Fruit fly (Drosophila melanogaster): Measurements from ENCODE around the gene CG32079.
A peak's percentile ranks its signal among the peaks of the same experiment; 100 is the strongest.

The CG32079 gene

DNA sequence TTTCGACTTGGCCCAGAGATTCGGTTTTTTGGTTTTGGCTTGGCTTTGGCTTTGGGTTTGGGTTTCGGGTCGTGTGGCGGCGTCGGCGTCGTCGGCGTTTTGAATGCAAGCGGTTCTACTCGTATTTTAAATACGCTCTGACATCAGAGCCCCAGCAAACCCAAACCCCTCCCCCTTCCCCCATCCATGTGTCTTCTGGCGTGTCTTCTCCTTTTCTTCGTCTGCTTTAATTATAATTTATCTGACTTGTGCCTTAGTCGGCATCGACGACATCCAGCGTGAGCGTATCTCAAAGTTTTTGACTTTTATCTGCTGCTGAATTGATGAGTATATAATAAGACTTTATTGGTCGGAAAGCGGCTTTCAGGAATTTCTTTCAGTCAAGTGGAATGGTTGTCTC is 23.6 kb upstream of the CG32079 start:
- TF ChIP-seq usp (GFP tag; optimal IDR thresholded peaks at IDR 0.05), result no peak
- no peak for TF ChIP-seq psq (optimal IDR thresholded peaks at IDR 0.05)
- no peak for TF ChIP-seq CG8478 (optimal IDR thresholded peaks at IDR 0.05)
- TF ChIP-seq pan (optimal IDR thresholded peaks at IDR 0.05), result no peak
- no peak for TF ChIP-seq EcR (GFP tag; optimal IDR thresholded peaks at IDR 0.05)
- no peak for TF ChIP-seq Dll (optimal IDR thresholded peaks at IDR 0.05)

DNA sequence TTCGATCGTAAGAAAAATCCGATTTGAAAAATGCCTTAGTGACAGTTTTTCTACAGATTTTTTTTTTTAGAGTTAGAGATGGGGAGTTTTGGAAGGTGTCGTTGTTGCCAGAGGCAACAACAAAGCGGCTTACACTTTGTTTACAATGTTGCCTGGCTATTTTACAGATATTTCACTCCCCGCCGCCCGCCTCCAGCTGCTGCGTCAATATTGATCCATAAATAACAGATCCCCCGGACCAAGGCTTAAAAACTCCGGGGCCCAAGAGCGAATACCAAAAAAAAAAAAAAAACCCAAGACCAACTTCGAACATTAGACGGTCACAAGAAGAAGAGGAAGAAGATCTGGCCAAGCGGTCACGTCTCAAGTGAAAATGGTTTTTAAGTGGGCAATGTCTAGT is 22.4 kb upstream of the CG32079 start:
- TF ChIP-seq pan (optimal IDR thresholded peaks at IDR 0.05), result no peak
- TF ChIP-seq psq (optimal IDR thresholded peaks at IDR 0.05), result no peak
- no peak for TF ChIP-seq Dll (optimal IDR thresholded peaks at IDR 0.05)
- TF ChIP-seq CG8478 (optimal IDR thresholded peaks at IDR 0.05), result no peak
- TF ChIP-seq EcR (GFP tag; optimal IDR thresholded peaks at IDR 0.05), result no peak
- TF ChIP-seq usp (GFP tag; optimal IDR thresholded peaks at IDR 0.05), result no peak

dm6 chr3L:11003980-11004379 is 21.4 kb upstream of the CG32079 start:
- TF ChIP-seq psq (optimal IDR thresholded peaks at IDR 0.05), result no peak
- TF ChIP-seq CG8478 (optimal IDR thresholded peaks at IDR 0.05), result no peak
- TF ChIP-seq Dll (optimal IDR thresholded peaks at IDR 0.05), result no peak

DNA sequence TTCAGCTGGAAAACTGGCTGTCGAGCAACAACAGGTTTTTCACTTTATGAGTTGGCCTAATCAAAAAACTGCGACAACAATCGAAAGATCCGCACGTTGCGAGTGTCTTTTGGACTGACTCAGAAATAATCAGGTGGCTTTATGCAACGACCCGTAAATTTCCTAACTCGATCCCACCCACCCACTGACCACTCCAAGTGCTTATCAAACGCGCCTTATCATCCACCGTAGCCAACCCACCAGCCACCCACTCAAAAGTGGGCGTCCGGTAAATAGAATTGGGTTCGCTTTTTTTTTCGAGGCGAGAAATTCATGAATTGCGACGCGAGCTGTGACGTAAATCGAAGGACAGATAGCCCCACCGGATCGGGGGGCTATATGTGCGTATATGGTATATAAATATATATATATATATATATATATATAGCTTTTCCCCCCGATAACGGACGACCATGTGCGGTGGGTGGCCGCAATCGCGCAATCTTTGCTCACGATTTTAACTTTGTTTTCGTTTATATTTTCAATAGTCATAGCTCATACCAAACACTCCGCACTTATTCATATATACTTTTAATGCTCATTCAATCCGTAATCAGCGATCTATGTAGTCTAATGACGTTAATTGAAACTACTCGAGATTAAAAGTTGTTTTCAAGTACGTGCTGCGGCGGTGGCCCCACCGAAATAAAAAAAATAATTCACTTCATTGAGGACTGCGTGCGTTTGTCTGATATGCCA is 20.5 kb upstream of the CG32079 start:
- TF ChIP-seq psq (optimal IDR thresholded peaks at IDR 0.05), result no peak
- no peak for TF ChIP-seq Dll (optimal IDR thresholded peaks at IDR 0.05)
- no peak for TF ChIP-seq pan (optimal IDR thresholded peaks at IDR 0.05)
- no peak for TF ChIP-seq EcR (GFP tag; optimal IDR thresholded peaks at IDR 0.05)
- no peak for TF ChIP-seq CG8478 (optimal IDR thresholded peaks at IDR 0.05)
- no peak for TF ChIP-seq usp (GFP tag; optimal IDR thresholded peaks at IDR 0.05)

dm6 chr3L:11006433-11006832 is 18.9 kb upstream of the CG32079 start:
- no peak for TF ChIP-seq EcR (GFP tag; optimal IDR thresholded peaks at IDR 0.05)
- no peak for TF ChIP-seq psq (optimal IDR thresholded peaks at IDR 0.05)
- TF ChIP-seq pan (optimal IDR thresholded peaks at IDR 0.05), result no peak

- TF ChIP-seq EcR (GFP tag; optimal IDR thresholded peaks at IDR 0.05) (no peak), Dll (optimal IDR thresholded peaks at IDR 0.05) (no peak)
Measured at dm6 chr3L:11007786-11008185, 17.6 kb upstream of the CG32079 start.

- TF ChIP-seq CG8478 (optimal IDR thresholded peaks at IDR 0.05) (peak; percentile 26), EcR (GFP tag; optimal IDR thresholded peaks at IDR 0.05) (no peak), usp (GFP tag; optimal IDR thresholded peaks at IDR 0.05) (no peak), psq (optimal IDR thresholded peaks at IDR 0.05) (no peak), Dll (optimal IDR thresholded peaks at IDR 0.05) (peak; percentile 55), pan (optimal IDR thresholded peaks at IDR 0.05) (no peak)
Measured at dm6 chr3L:11009000-11009794, 16.2 kb upstream of the CG32079 start, which contains the start of gene klu. klu (minus strand) TSS chr3L:11009188.

DNA sequence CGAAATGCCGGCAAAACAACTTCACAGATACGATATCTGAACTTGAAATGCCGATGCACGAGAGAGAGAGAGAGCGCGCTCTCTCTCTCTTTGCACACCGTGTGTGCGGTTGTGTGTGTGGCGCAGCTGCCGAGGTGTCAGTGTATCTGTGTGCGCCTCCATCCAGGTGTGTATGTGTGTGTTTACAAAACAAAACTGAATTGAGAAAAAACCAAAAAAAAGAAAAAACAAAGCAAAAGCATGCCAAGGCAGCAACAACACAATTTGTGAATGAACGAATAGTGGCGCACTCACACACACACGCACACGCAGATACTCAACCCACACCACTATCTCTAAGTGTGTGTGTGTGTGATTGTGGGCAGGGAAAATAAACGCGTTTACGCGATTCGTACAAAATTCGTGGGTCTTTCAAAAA is 14.9 kb upstream of the CG32079 start:
- TF ChIP-seq usp (GFP tag; optimal IDR thresholded peaks at IDR 0.05), result no peak
- no peak for TF ChIP-seq psq (optimal IDR thresholded peaks at IDR 0.05)
- TF ChIP-seq CG8478 (optimal IDR thresholded peaks at IDR 0.05), result peak; percentile 72
- peak; percentile 93 for TF ChIP-seq Dll (optimal IDR thresholded peaks at IDR 0.05)
- no peak for TF ChIP-seq EcR (GFP tag; optimal IDR thresholded peaks at IDR 0.05)
- TF ChIP-seq pan (optimal IDR thresholded peaks at IDR 0.05), result no peak

DNA sequence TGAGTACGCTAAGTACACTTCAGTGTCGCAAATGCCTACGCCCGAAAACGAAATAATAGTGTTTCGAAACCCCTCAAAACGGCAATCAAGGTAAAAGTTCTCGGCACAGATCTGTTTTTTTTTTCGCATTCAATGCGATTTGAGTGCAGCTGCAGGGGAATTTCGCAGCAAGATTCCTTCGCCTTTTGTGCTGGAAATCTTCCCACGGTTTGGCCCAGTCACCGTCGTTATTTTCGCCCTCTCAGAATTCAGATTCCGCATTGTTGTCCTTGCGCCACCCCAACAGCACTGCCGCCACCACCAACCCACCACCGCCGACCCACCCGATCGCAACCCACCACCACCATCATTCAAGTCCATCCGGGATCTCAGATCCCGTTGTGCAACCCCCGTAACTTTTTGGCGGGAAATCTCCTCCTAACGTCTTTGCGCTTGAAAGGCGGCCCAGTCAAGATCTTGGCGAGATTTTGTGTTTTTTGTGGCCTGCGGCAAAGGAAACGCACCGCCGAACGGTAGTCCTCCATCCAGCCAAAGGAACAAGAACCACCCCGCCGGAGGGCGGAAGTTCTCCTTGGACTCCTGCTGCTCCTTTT is 13.7 kb upstream of the CG32079 start:
- TF ChIP-seq pan (optimal IDR thresholded peaks at IDR 0.05), result no peak
- TF ChIP-seq psq (optimal IDR thresholded peaks at IDR 0.05), result no peak

dm6 chr3L:11015203-11015602 is 10.2 kb upstream of the CG32079 start:
- no peak for TF ChIP-seq Dll (optimal IDR thresholded peaks at IDR 0.05)
- TF ChIP-seq CG8478 (optimal IDR thresholded peaks at IDR 0.05), result no peak
- TF ChIP-seq pan (optimal IDR thresholded peaks at IDR 0.05), result no peak
- TF ChIP-seq psq (optimal IDR thresholded peaks at IDR 0.05), result no peak
- TF ChIP-seq EcR (GFP tag; optimal IDR thresholded peaks at IDR 0.05), result no peak
- no peak for TF ChIP-seq usp (GFP tag; optimal IDR thresholded peaks at IDR 0.05)

DNA sequence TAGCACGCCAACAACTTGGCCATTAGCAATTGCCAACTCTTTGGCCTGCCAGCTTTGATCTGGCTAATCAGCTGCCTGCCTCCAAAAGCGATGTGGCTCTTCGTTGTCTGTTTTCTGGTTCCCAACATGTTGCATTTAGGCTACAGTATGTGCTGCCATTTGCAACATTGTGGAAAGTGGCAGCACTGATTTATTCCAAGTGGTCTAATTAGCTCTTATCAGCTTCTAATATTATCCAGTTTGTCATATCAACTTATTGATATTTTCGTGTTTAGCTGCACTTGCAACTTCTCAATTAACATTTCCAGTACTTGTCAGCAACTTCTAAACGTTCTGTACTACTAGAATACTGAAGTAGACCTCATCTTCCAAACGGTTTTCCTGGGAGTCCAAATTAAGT is 5.3 kb upstream of the CG32079 start:
- TF ChIP-seq usp (GFP tag; optimal IDR thresholded peaks at IDR 0.05), result no peak
- no peak for TF ChIP-seq pan (optimal IDR thresholded peaks at IDR 0.05)
- no peak for TF ChIP-seq Dll (optimal IDR thresholded peaks at IDR 0.05)
- TF ChIP-seq EcR (GFP tag; optimal IDR thresholded peaks at IDR 0.05), result no peak

DNA sequence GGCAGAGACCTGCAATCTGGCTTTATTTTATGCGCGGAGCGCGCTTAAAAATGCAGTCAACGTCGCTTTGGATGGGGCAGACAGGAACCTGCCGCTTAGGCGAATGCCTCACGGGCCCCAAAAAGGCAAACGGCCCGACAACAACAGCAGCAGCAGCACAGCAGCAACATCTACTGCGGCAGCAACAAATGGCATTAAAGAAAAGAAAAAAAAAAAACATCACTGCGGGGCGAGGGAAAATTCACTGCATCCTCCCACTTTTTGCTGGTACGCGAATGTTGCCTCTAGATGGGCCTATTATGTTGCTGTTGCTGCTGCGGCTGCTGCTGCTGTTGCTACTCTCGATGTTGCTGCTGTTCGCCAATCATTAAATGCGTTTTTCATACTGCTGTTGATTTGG is 3.4 kb upstream of the CG32079 start:
- TF ChIP-seq Dll (optimal IDR thresholded peaks at IDR 0.05), result peak; percentile 19
- no peak for TF ChIP-seq CG8478 (optimal IDR thresholded peaks at IDR 0.05)
- no peak for TF ChIP-seq pan (optimal IDR thresholded peaks at IDR 0.05)
- TF ChIP-seq usp (GFP tag; optimal IDR thresholded peaks at IDR 0.05), result no peak
- TF ChIP-seq psq (optimal IDR thresholded peaks at IDR 0.05), result no peak
- TF ChIP-seq EcR (GFP tag; optimal IDR thresholded peaks at IDR 0.05), result no peak

Measured in whole organism.